Fruit fly (Drosophila melanogaster) whole organism, embryonic: Measurements from ENCODE around the gene CG4009.
A peak's percentile ranks its signal among the peaks of the same experiment; 100 is the strongest.

Experiments
- Blimp-1 ChIP-seq: fragments of 200-800 bp; sonication (Bioruptor generic); optimal IDR thresholded peaks from 3 replicates; lab custom pipeline; 2018; ENCODE audit warnings: missing biosample characterization, missing genetic modification characterization, mild to moderate bottlenecking, moderate library complexity, missing genetic modification reagents
- CG10147 ChIP-seq: fragments of 200-800 bp; sonication (Bioruptor generic); optimal IDR thresholded peaks from 2 replicates; lab custom pipeline; 2019; ENCODE audit warnings: missing biosample characterization, mild to moderate bottlenecking, missing genetic modification characterization, moderate library complexity
- CG10274 ChIP-seq: fragments of 200-800 bp; sonication (Bioruptor generic); optimal IDR thresholded peaks from 3 replicates; lab custom pipeline; 2017; ENCODE audit warnings: missing biosample characterization, mild to moderate bottlenecking, missing genetic modification characterization
- CG10462 ChIP-seq: fragments of 200-800 bp; sonication (Bioruptor generic); optimal IDR thresholded peaks from 2 replicates; lab custom pipeline; 2016; ENCODE audit warnings: missing biosample characterization, missing genetic modification characterization
- CG11696 ChIP-seq: fragments of 200-800 bp; sonication (Bioruptor generic); IDR thresholded peaks from 2 replicates; pipeline ENCODE4 v1.3.6; 2022; ENCODE audit warnings: missing biosample characterization, missing genetic modification characterization
- CG13775 ChIP-seq: fragments of 200-800 bp; sonication (Bioruptor generic); optimal IDR thresholded peaks from 3 replicates; lab custom pipeline; 2017; ENCODE audit warnings: missing biosample characterization, mild to moderate bottlenecking, missing genetic modification characterization
- CG13894 ChIP-seq: fragments of 200-800 bp; sonication (Bioruptor generic); optimal IDR thresholded peaks from 3 replicates; lab custom pipeline; 2018; ENCODE audit warnings: missing biosample characterization, mild to moderate bottlenecking, missing genetic modification characterization, moderate library complexity
- CG14441 ChIP-seq: fragments of 200-800 bp; sonication (Bioruptor generic); IDR thresholded peaks from 2 replicates; pipeline ENCODE4 v1.3.6; 2022; ENCODE audit warnings: missing biosample characterization, missing genetic modification characterization
- CG1529 ChIP-seq: fragments of 200-800 bp; sonication (Bioruptor generic); optimal IDR thresholded peaks from 3 replicates; lab custom pipeline; 2018; ENCODE audit warnings: missing biosample characterization, missing genetic modification characterization
- CG16815 ChIP-seq: fragments of 200-800 bp; sonication (Bioruptor generic); optimal IDR thresholded peaks from 3 replicates; lab custom pipeline; 2017; ENCODE audit warnings: missing biosample characterization, mild to moderate bottlenecking, missing genetic modification characterization
- CG17328 ChIP-seq: fragments of 200-800 bp; sonication (Bioruptor generic); IDR thresholded peaks from 2 replicates; pipeline ENCODE4 v1.3.6; 2022; ENCODE audit warnings: missing biosample characterization, missing genetic modification characterization
- CG17802 ChIP-seq: fragments of 200-800 bp; sonication (Bioruptor generic); optimal IDR thresholded peaks from 2 replicates; lab custom pipeline; 2018; ENCODE audit warnings: missing biosample characterization, mild to moderate bottlenecking, missing genetic modification characterization, moderate library complexity
- CG2875 ChIP-seq: fragments of 200-800 bp; sonication (Bioruptor generic); optimal IDR thresholded peaks from 2 replicates; lab custom pipeline; 2017; ENCODE audit warnings: missing biosample characterization, mild to moderate bottlenecking, missing genetic modification characterization, missing genetic modification reagents
- CG30403 ChIP-seq: fragments of 200-800 bp; sonication (Bioruptor generic); optimal IDR thresholded peaks from 3 replicates; lab custom pipeline; 2016; ENCODE audit warnings: missing biosample characterization, missing genetic modification characterization
- CG31365 ChIP-seq: fragments of 200-800 bp; sonication (Bioruptor generic); optimal IDR thresholded peaks from 2 replicates; lab custom pipeline; 2018; ENCODE audit warnings: missing biosample characterization, mild to moderate bottlenecking, missing genetic modification characterization
- CG32532 ChIP-seq: fragments of 200-800 bp; sonication (Bioruptor generic); IDR thresholded peaks from 2 replicates; pipeline ENCODE4 v1.3.6; 2022; ENCODE audit warnings: missing biosample characterization, missing genetic modification characterization
- CG42726 ChIP-seq: fragments of 200-800 bp; sonication (Bioruptor generic); IDR thresholded peaks from 2 replicates; pipeline ENCODE4 v1.3.6; 2022; ENCODE audit warnings: missing biosample characterization, missing genetic modification characterization; ENCODE audit not compliant: partially characterized antibody
- CG4360 ChIP-seq: fragments of 200-800 bp; sonication (Bioruptor generic); IDR thresholded peaks from 2 replicates; pipeline ENCODE4 v1.3.6; 2022; ENCODE audit warnings: missing biosample characterization, missing genetic modification characterization
- CG5245 ChIP-seq: fragments of 200-800 bp; sonication (Bioruptor generic); optimal IDR thresholded peaks from 3 replicates; lab custom pipeline; 2016; ENCODE audit warnings: missing biosample characterization, missing genetic modification characterization
- CG6272 ChIP-seq: fragments of 200-800 bp; sonication (Bioruptor generic); IDR thresholded peaks from 2 replicates; pipeline ENCODE4 v1.3.6; 2022; ENCODE audit warnings: missing biosample characterization, missing genetic modification characterization
- CG6654 ChIP-seq: fragments of 200-800 bp; sonication (Bioruptor generic); optimal IDR thresholded peaks from 2 replicates; lab custom pipeline; 2017; ENCODE audit warnings: missing biosample characterization, mild to moderate bottlenecking, missing genetic modification characterization
- CG7928 ChIP-seq: fragments of 200-800 bp; sonication (Bioruptor generic); optimal IDR thresholded peaks from 2 replicates; lab custom pipeline; 2017; ENCODE audit warnings: missing biosample characterization, mild to moderate bottlenecking, missing genetic modification characterization
- CG9437 ChIP-seq: fragments of 200-800 bp; sonication (Bioruptor generic); optimal IDR thresholded peaks from 2 replicates; lab custom pipeline; 2018; ENCODE audit warnings: missing biosample characterization, mild to moderate bottlenecking, missing genetic modification characterization
- CG9876 ChIP-seq: fragments of 200-800 bp; sonication (Bioruptor generic); optimal IDR thresholded peaks from 2 replicates; lab custom pipeline; 2016; ENCODE audit warnings: missing biosample characterization, missing genetic modification characterization
- Camta ChIP-seq: fragments of 200-800 bp; sonication (Bioruptor generic); optimal IDR thresholded peaks from 2 replicates; lab custom pipeline; 2016; ENCODE audit warnings: missing biosample characterization, missing genetic modification characterization
- Eip74EF ChIP-seq, 2 experiments: fragments of 200-800 bp in 1 of 2; fragments of >200 bp in 1 of 2; sonication (Bioruptor generic) in 1 of 2; optimal IDR thresholded peaks; 2 replicates each; lab custom pipeline; 2017 to 2019; ENCODE audit warnings: missing biosample characterization in 2 of 2, missing genetic modification characterization in 2 of 2, mild to moderate bottlenecking in 1 of 2, moderate library complexity in 1 of 2
- Hey ChIP-seq: fragments of 200-800 bp; sonication (Bioruptor generic); optimal IDR thresholded peaks from 3 replicates; lab custom pipeline; 2018; ENCODE audit warnings: missing biosample characterization, mild to moderate bottlenecking, missing genetic modification characterization
- Hr51 ChIP-seq, 2 experiments: fragments of 200-800 bp; sonication (Bioruptor generic); optimal IDR thresholded peaks; 2 replicates in 1 of 2; 3 replicates in 1 of 2; lab custom pipeline; 2016 to 2018; ENCODE audit warnings: missing biosample characterization in 2 of 2, missing genetic modification characterization in 2 of 2, mild to moderate bottlenecking in 1 of 2, moderate library complexity in 1 of 2
- MESR4 ChIP-seq: fragments of 200-800 bp; sonication (Bioruptor generic); optimal IDR thresholded peaks from 2 replicates; lab custom pipeline; 2018; ENCODE audit warnings: missing biosample characterization, mild to moderate bottlenecking, missing genetic modification characterization, moderate library complexity
- Oaz ChIP-seq: fragments of 200-800 bp; sonication (Bioruptor generic); IDR thresholded peaks from 2 replicates; pipeline ENCODE4 v1.3.6; 2022; ENCODE audit warnings: missing biosample characterization, missing genetic modification characterization
- Side ChIP-seq: fragments of 200-800 bp; sonication (Bioruptor generic); optimal IDR thresholded peaks from 2 replicates; lab custom pipeline; 2016; ENCODE audit warnings: missing biosample characterization, missing genetic modification characterization
- bigmax ChIP-seq: fragments of 200-800 bp; sonication (Bioruptor generic); optimal IDR thresholded peaks from 2 replicates; lab custom pipeline; 2018; ENCODE audit warnings: missing biosample characterization, mild to moderate bottlenecking, missing genetic modification characterization
- caup ChIP-seq: fragments of 200-800 bp; sonication (Bioruptor generic); optimal IDR thresholded peaks from 3 replicates; lab custom pipeline; 2017; ENCODE audit warnings: missing biosample characterization, mild to moderate bottlenecking, missing genetic modification characterization, moderate library complexity; ENCODE audit not compliant: severe bottlenecking
- chinmo ChIP-seq: fragments of 200-800 bp; sonication (Bioruptor generic); IDR thresholded peaks from 4 replicates; pipeline ENCODE4 v1.3.6; 2022; ENCODE audit warnings: missing biosample characterization, missing genetic modification characterization; ENCODE audit not compliant: partially characterized antibody
- danr ChIP-seq: fragments of 200-800 bp; sonication (Bioruptor generic); IDR thresholded peaks from 2 replicates; pipeline ENCODE4 v1.3.6; 2022; ENCODE audit warnings: missing biosample characterization, missing genetic modification characterization
- dmrt11E ChIP-seq: fragments of 200-800 bp; sonication (Bioruptor generic); optimal IDR thresholded peaks from 3 replicates; lab custom pipeline; 2018; ENCODE audit warnings: missing biosample characterization, mild to moderate bottlenecking, missing genetic modification characterization, moderate library complexity
- dysf ChIP-seq: fragments of 200-800 bp; sonication (Bioruptor generic); IDR thresholded peaks from 3 replicates; pipeline ENCODE4 v1.3.6; 2022; ENCODE audit warnings: missing biosample characterization, missing genetic modification characterization
- gem ChIP-seq: fragments of 200-800 bp; sonication (Bioruptor generic); optimal IDR thresholded peaks from 2 replicates; lab custom pipeline; 2019; ENCODE audit warnings: missing biosample characterization, mild to moderate bottlenecking, missing genetic modification characterization, moderate library complexity
- gsb ChIP-seq: fragments of 200-800 bp; sonication (Bioruptor generic); IDR thresholded peaks from 2 replicates; pipeline ENCODE4 v1.3.6; 2022; ENCODE audit warnings: missing biosample characterization, missing genetic modification characterization
- jumu ChIP-seq: fragments of 200-800 bp; sonication (Bioruptor generic); optimal IDR thresholded peaks from 3 replicates; lab custom pipeline; 2016; ENCODE audit warnings: missing biosample characterization, missing genetic modification characterization
- kay ChIP-seq: fragments of 200-800 bp; sonication (Bioruptor generic); optimal IDR thresholded peaks from 2 replicates; lab custom pipeline; 2016; ENCODE audit warnings: missing biosample characterization, missing genetic modification characterization
- rib ChIP-seq: fragments of 200-800 bp; sonication (Bioruptor generic); IDR thresholded peaks from 2 replicates; pipeline ENCODE4 v1.3.6; 2022; ENCODE audit warnings: missing biosample characterization, missing genetic modification characterization
- row ChIP-seq: fragments of 200-800 bp; sonication (Bioruptor generic); IDR thresholded peaks from 3 replicates; pipeline ENCODE4 v1.3.6; 2022; ENCODE audit warnings: missing biosample characterization, missing genetic modification characterization
- sens ChIP-seq: fragments of 200-800 bp; sonication (Bioruptor generic); peaks from one replicate; lab custom pipeline; 2016; ENCODE audit warnings: missing biosample characterization, missing genetic modification characterization
- slbo ChIP-seq: fragments of 200-800 bp; sonication (Bioruptor generic); IDR thresholded peaks from 2 replicates; pipeline ENCODE4 v1.3.6; 2022; ENCODE audit warnings: missing biosample characterization, missing genetic modification characterization
- sna ChIP-seq: fragments of 200-800 bp; sonication (Bioruptor generic); IDR thresholded peaks from 2 replicates; pipeline ENCODE4 v1.3.6; 2022; ENCODE audit warnings: missing biosample characterization, missing genetic modification characterization; ENCODE audit not compliant: partially characterized antibody
- toy ChIP-seq: fragments of 200-800 bp; sonication (Bioruptor generic); IDR thresholded peaks from 2 replicates; pipeline ENCODE4 v1.3.6; 2022; ENCODE audit warnings: missing biosample characterization, missing genetic modification characterization
- zfh1 ChIP-seq: fragments of 200-800 bp; sonication (Bioruptor generic); IDR thresholded peaks from 3 replicates; pipeline ENCODE4 v1.3.6; 2022; ENCODE audit warnings: missing biosample characterization, missing genetic modification characterization

Gene CG4009

DNA sequence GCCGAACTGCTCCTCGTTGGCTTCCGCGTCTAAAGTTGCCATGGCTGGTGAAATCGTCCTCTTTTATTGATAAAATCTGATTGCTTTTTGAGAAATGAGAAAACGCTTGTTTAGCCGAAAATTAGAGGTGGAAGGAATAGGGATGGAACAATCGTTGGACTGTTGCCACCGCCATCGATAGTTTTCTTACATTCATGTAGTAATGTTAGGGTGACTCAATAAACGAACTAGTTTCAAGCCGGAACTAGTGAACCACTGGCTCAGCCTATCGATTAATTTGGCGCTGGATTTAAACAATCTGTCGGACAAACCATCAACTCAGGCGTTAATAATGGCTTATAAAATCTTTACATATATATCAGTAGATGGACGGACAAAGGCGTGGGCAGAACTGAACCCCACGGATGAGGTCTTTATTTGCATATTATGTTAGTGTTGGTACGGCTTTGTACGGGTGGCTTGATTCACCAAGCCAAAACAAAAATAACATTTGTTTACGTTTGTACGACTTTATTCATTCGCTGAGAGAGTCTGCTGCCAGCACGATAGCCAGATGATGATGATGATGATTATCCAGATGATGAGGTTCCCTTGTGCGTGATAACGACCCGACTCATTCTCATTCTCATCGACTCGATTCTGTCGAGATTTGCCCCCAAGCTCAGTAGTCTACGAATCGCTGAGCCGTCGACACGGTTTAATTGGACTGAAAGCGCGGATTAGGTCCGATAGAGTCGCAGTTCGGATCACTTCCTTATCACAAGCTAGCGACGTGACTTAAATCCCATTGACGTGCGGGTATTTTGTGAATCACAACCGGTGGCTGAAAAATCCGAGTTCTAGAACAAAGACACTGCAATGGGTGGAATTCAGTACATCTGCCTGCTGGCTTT is 33.4 kb downstream of the CG4009 start, which contains the start of the genes Sf3a1 and Irc (continued):
- TF ChIP-seq bigmax: no peak
- TF ChIP-seq Blimp-1 (GFP tag; lab: Kevin White, UChicago): no peak
- peak; percentile 42 for TF ChIP-seq CG13894 (tag; lab: Kevin White, UChicago)
- TF ChIP-seq caup (GFP tag; lab: Kevin White, UChicago): no peak
- TF ChIP-seq CG10147 (GFP tag; lab: Kevin White, UChicago): no peak
- TF ChIP-seq CG1529 (GFP tag; lab: Kevin White, UChicago): no peak
- no peak for TF ChIP-seq CG4360
- TF ChIP-seq CG32532 (GFP tag; lab: Robert Waterston, UW): peak; percentile 46
- TF ChIP-seq dmrt11E (tag; lab: Kevin White, UChicago): no peak
- peak; percentile 87 for TF ChIP-seq row
- 0 out of 2 replicates have a peak, but pooled peaks have one; percentile 19 for TF ChIP-seq CG17328
- no peak for TF ChIP-seq CG2875 (GFP tag; lab: Kevin White, UChicago)
- no peak for TF ChIP-seq CG10274 (GFP tag; lab: Kevin White, UChicago)
- peak; percentile 58; the same call in 1 of the 2 replicates for TF ChIP-seq slbo (GFP tag; lab: Robert Waterston, UW)
- TF ChIP-seq Camta (GFP tag; lab: Kevin White, UChicago): peak; percentile 25
- TF ChIP-seq CG31365 (tag; lab: Kevin White, UChicago): no peak
- peak; percentile 96 for TF ChIP-seq CG42726
- no peak for TF ChIP-seq CG13775
- no peak for TF ChIP-seq Hey (tag; lab: Kevin White, UChicago)
- TF ChIP-seq CG9437 (GFP tag; lab: Kevin White, UChicago): no peak
- peak in 1 of 2 experiments; percentile 29 for TF ChIP-seq Eip74EF (GFP tag; optimal IDR thresholded peaks at IDR 0.05; lab: Kevin White, UChicago)
- TF ChIP-seq gem (tag; lab: Kevin White, UChicago): no peak
- TF ChIP-seq CG5245 (GFP tag; lab: Kevin White, UChicago): no peak
- no peak for TF ChIP-seq zfh1 (GFP tag; lab: Robert Waterston, UW)
- 0 out of 2 replicates have a peak, but pooled peaks have one; percentile 14 for TF ChIP-seq rib
- no peak for TF ChIP-seq CG14441 (GFP tag; lab: Robert Waterston, UW)
- TF ChIP-seq CG30403: peak; percentile 47
- no peak for TF ChIP-seq toy
- no peak for TF ChIP-seq gsb (GFP tag; lab: Robert Waterston, UW)
- no peak for TF ChIP-seq Oaz (GFP tag; lab: Robert Waterston, UW)
- no peak for TF ChIP-seq Hr51 (GFP tag; optimal IDR thresholded peaks at IDR 0.05; lab: Kevin White, UChicago)
- peak; percentile 96 for TF ChIP-seq chinmo (GFP tag; lab: Robert Waterston, UW)
- TF ChIP-seq jumu: peak; percentile 46
- no peak for TF ChIP-seq CG11696 (GFP tag; lab: Robert Waterston, UW)
- no peak for TF ChIP-seq CG7928
- no peak for TF ChIP-seq CG6654
- no peak for TF ChIP-seq CG17802 (tag; lab: Kevin White, UChicago)
- TF ChIP-seq dysf: no peak
- TF ChIP-seq CG6272: no peak
- TF ChIP-seq CG16815 (GFP tag; lab: Kevin White, UChicago): no peak
- no peak for TF ChIP-seq CG10462 (GFP tag; lab: Kevin White, UChicago)
- peak; percentile 26 for TF ChIP-seq Side
- TF ChIP-seq kay (GFP tag; lab: Kevin White, UChicago): no peak
- no peak for TF ChIP-seq danr (GFP tag; lab: Robert Waterston, UW)
- TF ChIP-seq sens (GFP tag; lab: Kevin White, UChicago): peak; percentile 89
- TF ChIP-seq MESR4 (GFP tag; lab: Kevin White, UChicago): peak; percentile 65
- TF ChIP-seq CG9876 (GFP tag; lab: Kevin White, UChicago): peak; percentile 32
- TF ChIP-seq sna: peak; percentile 89
